Worm (Caenorhabditis elegans): ENCODE measurements around the gene ugt-7.

ugt-7 gene

DNA sequence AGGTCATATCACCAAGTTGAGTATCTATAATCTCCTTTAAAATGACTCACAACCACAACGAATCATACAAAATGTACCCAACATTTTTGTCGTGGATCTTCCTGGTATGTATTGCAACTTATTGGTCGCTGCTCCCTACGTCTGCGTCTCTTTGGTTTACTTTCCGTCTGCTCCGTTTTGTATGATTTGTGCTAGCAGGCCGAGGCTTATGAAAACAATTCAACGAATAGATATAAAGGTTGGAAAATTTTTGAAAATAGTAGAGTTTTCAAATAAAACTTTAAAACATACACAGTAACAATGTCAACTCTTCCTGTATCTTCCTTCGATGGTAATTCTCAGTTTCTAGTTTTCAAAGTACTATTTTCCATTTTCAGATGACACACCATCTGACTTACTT is 1.0 kb upstream of the ugt-7 start, which contains the start of gene srr-8:
srr-8 (plus strand) TSS at position 301 of the 400 bp plus-strand sequence.
- TF ChIP-seq C08G9.2 (tag; optimal IDR thresholded peaks at IDR 0.05) (no peak), dve-1 (tag; optimal IDR thresholded peaks at IDR 0.05) (no peak), nhr-232 (tag; optimal IDR thresholded peaks at IDR 0.05) (no peak), gmeb-2 (tag; optimal IDR thresholded peaks at IDR 0.05) (no peak), npax-4 (tag; optimal IDR thresholded peaks at IDR 0.05) (no peak), C38D4.7 (GFP tag; optimal IDR thresholded peaks at IDR 0.05) (no peak), ttx-3 (tag; optimal IDR thresholded peaks at IDR 0.05) (no peak), nhr-11 (tag; optimal IDR thresholded peaks at IDR 0.05) (no peak), unc-42 (tag; optimal IDR thresholded peaks at IDR 0.05) (no peak), ceh-9 (tag; optimal IDR thresholded peaks at IDR 0.05) (no peak), syd-9 (tag; optimal IDR thresholded peaks at IDR 0.05) (no peak), T23F11.4 (GFP tag; optimal IDR thresholded peaks at IDR 0.05) (no peak), eyg-1 (tag; optimal IDR thresholded peaks at IDR 0.05) (no peak), ceh-18 (tag; optimal IDR thresholded peaks at IDR 0.05) (no peak), hlh-8 (tag; optimal IDR thresholded peaks at IDR 0.05) (no peak), unc-86 (tag; optimal IDR thresholded peaks at IDR 0.05) (no peak), tbx-7 (tag; optimal IDR thresholded peaks at IDR 0.05) (no peak), K09A11.1 (tag; optimal IDR thresholded peaks at IDR 0.05; ENCODE audit: insufficient read depth) (no peak)

- TF ChIP-seq sox-4 (tag; optimal IDR thresholded peaks at IDR 0.05) (no peak), lin-11 (tag; optimal IDR thresholded peaks at IDR 0.05) (no peak), ceh-9 (tag; optimal IDR thresholded peaks at IDR 0.05) (no peak), ceh-34 (tag; optimal IDR thresholded peaks at IDR 0.05) (no peak)
These were observed 5.2 kb downstream of the ugt-7 start, which contains the start of gene ncx-9 for ce11 chrV:4995155-4995554. Gene ncx-9, minus strand, starts transcription at chrV:4995255.

ce11 chrV:4987097-4987496 is 13.3 kb downstream of the ugt-7 start, which contains the start of gene ncx-8:
Gene ncx-8, minus strand, starts transcription at chrV:4987197.
- TF ChIP-seq sox-2 (GFP tag; IDR thresholded peaks at IDR 0.05): no peak
- TF ChIP-seq nfya-1 (tag; optimal IDR thresholded peaks at IDR 0.05): no peak
- no peak for TF ChIP-seq K09A11.1 (tag; optimal IDR thresholded peaks at IDR 0.05; ENCODE audit: insufficient read depth)
- TF ChIP-seq rnt-1 (tag; optimal IDR thresholded peaks at IDR 0.05): no peak
- no peak for TF ChIP-seq ama-1 (optimal IDR thresholded peaks at IDR 0.05)
- TF ChIP-seq ceh-19 (GFP tag; optimal IDR thresholded peaks at IDR 0.05): no peak

DNA sequence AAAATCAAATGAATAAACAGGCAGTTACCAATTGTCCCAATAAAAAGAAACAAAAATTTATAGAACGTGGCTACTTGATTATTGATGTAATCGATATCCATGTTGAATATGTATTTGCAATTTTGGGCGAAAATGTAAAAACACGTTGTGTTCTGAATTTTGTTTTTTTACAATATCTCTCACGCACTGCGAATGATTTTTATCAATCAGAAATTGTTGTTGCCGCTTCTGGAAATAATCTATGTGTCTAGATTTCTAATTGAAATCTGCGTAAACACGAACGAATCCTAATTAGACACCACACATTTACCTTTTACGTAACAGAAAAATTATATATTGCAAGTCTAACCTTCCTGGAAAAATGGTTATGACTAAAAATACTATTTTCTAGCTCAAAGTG is 17.3 kb downstream of the ugt-7 start, which contains the start of gene srsx-13:
srsx-13 (minus strand) TSS at position 101 of the 400 bp plus-strand sequence.
- no peak for TF ChIP-seq lim-6 (tag; optimal IDR thresholded peaks at IDR 0.05)

DNA sequence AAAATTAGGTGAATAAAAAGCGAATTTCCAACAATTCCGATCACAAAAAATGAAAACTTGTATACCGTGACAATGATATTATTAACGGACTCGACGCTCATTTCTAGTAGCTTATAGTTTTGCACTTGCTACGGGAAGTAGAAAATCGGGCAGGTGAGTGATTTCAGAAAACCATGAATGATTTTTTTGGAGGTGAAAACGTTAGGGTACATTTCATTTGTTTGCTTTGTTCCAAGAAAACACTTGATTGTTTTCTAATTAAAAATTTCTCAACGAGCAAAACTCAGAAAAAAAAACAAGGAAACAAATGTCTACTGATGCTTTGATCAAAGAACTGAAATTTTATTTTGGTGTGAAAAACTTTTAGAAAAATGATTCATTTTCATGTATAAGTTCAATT is 19.5 kb downstream of the ugt-7 start, which contains the start of gene srsx-12:
srsx-12 (minus strand) TSS at position 101 of the 400 bp plus-strand sequence.
- no peak for TF ChIP-seq unc-42 (tag; optimal IDR thresholded peaks at IDR 0.05)

DNA sequence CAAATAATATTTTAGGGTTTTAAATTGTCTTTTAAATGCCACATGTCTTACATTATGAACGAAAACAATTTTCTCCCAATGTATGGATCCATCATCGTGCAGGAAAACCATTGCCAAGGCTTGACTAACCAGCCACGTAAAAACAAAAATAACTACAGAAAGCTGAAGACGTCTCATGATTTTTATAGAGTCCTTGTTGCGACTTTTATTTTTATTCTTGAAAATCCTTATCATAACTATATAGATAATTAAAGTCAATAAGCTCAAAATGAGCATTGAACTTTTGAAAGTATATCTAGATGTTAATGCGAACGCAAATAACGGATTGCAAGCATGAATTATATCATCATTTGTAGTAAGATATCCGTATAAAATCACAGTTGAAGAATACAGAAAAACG is 20.3 kb downstream of the ugt-7 start:
- TF ChIP-seq ceh-31 (tag; optimal IDR thresholded peaks at IDR 0.05): no peak
- TF ChIP-seq pha-2 (tag; optimal IDR thresholded peaks at IDR 0.05): no peak
- TF ChIP-seq zip-5 (tag; optimal IDR thresholded peaks at IDR 0.05): no peak
- TF ChIP-seq fkh-6 (tag; optimal IDR thresholded peaks at IDR 0.05): no peak
- TF ChIP-seq ceh-45 (GFP tag; IDR thresholded peaks at IDR 0.05): no peak
- no peak for TF ChIP-seq elt-4 (tag; optimal IDR thresholded peaks at IDR 0.05)
- no peak for TF ChIP-seq ceh-22 (tag; optimal IDR thresholded peaks at IDR 0.05)
- no peak for TF ChIP-seq K09A11.1 (tag; optimal IDR thresholded peaks at IDR 0.05; ENCODE audit: insufficient read depth)
- no peak for TF ChIP-seq ceh-24 (tag; optimal IDR thresholded peaks at IDR 0.05)
- TF ChIP-seq fax-1 (tag; optimal IDR thresholded peaks at IDR 0.05): no peak
- no peak for TF ChIP-seq rnt-1 (tag; optimal IDR thresholded peaks at IDR 0.05)
- TF ChIP-seq nhr-11 (tag; optimal IDR thresholded peaks at IDR 0.05): no peak
- TF ChIP-seq hlh-30 (tag; optimal IDR thresholded peaks at IDR 0.05; ENCODE audit: insufficient read depth): no peak
- no peak for TF ChIP-seq ttx-3 (tag; optimal IDR thresholded peaks at IDR 0.05)
- TF ChIP-seq sox-2 (GFP tag; IDR thresholded peaks at IDR 0.05): no peak
